Fruit fly (Drosophila melanogaster): ENCODE results near the gene Mi-2.

Mi-2 gene

DNA sequence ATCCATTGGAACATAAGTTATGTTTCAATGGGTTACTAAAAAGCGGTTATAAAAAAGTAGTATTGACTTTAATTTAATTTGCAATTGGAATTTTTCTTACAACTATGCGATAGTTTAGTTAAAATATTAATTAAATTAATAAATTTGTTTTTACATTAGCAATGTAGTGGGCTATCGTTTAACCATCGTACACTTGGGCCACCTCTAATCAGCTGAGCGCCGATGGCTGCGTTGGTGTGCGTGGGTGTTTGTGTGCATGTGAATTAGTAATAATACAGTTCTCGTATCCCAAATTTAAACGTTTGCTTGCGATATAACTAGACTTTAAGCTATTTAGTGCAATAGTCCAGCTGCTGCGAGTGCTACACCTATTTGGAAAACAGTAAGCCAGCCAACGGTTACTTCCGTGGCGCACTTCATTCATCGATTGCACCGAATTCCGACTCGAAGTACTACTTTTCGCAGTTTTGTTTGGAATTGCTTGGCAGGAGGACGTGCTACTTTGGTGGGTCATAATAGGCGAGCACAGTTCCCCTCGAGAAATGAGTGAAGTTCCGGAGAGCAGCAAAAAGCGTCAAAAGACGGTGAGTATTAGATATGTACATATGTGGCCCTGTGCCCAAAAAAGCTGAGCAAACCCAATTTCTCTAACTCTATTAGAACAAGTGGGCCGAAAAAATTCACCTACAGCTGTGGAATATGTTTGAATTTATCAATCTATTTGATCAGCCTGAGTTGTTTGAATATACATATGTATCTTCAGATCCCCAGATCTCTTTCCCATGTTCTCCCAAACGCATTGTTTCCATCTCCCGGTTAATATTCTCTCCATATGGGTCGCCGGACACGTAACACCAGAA lies 64.7 kb downstream of the Mi-2 start, which contains the start of gene Papss:
Gene Papss, plus strand, starts transcription at position 247 of the 860 bp plus-strand sequence.
- TF ChIP-seq luna (GFP tag; optimal IDR thresholded peaks at IDR 0.05) (no peak), lov (optimal IDR thresholded peaks at IDR 0.05) (no peak), lov (GFP tag; IDR thresholded peaks at IDR 0.05) (no peak), sc (optimal IDR thresholded peaks at IDR 0.05) (no peak), sc (GFP tag; optimal IDR thresholded peaks at IDR 0.05) (no peak), cas (GFP tag; IDR thresholded peaks at IDR 0.05) (no peak), onecut (GFP tag; IDR thresholded peaks at IDR 0.05) (peak; percentile 5; the same call in 1 of the 2 replicates), gsb-n (tag; optimal IDR thresholded peaks at IDR 0.05) (no peak), gcm (GFP tag; optimal IDR thresholded peaks at IDR 0.05) (no peak), CG1792 (GFP tag; optimal IDR thresholded peaks at IDR 0.05) (no peak), BtbVII (GFP tag; optimal IDR thresholded peaks at IDR 0.05) (peak; percentile 29), CG9215 (GFP tag; IDR thresholded peaks at IDR 0.05) (no peak), CG8944 (GFP tag; optimal IDR thresholded peaks at IDR 0.05) (no peak), Med (GFP tag) (peak; percentile 65), CG9797 (GFP tag; optimal IDR thresholded peaks at IDR 0.05) (no peak), grn (GFP tag; optimal IDR thresholded peaks at IDR 0.05) (no peak), fd102C (GFP tag; optimal IDR thresholded peaks at IDR 0.05) (no peak), cg (GFP tag; optimal IDR thresholded peaks at IDR 0.05) (peak; percentile 90), salm (tag; optimal IDR thresholded peaks at IDR 0.05) (no peak), CG15011 (GFP tag; optimal IDR thresholded peaks at IDR 0.05) (no peak), lab (GFP tag; optimal IDR thresholded peaks at IDR 0.05) (peak; percentile 86), Fer3 (tag; optimal IDR thresholded peaks at IDR 0.05) (no peak), CG11456 (GFP tag; IDR thresholded peaks at IDR 0.05) (no peak), CG7963 (GFP tag; IDR thresholded peaks at IDR 0.05; ENCODE audit: partially characterized antibody) (peak; percentile 71; the same call in 2 of the 3 replicates), Hr51 (GFP tag; optimal IDR thresholded peaks at IDR 0.05) (no peak), Doc3 (GFP tag; IDR thresholded peaks at IDR 0.05; ENCODE audit: partially characterized antibody) (peak; percentile 93), Dll (GFP tag; IDR thresholded peaks at IDR 0.05; ENCODE audit: partially characterized antibody) (peak; percentile 95), rib (GFP tag; IDR thresholded peaks at IDR 0.05) (no peak), CG17912 (GFP tag; optimal IDR thresholded peaks at IDR 0.05) (no peak), Atf-2 (GFP tag; optimal IDR thresholded peaks at IDR 0.05) (no peak), lbe (GFP tag; optimal IDR thresholded peaks at IDR 0.05) (no peak), CG14014 (GFP tag; IDR thresholded peaks at IDR 0.05) (no peak; the same call in 1 of the 2 replicates), sug (tag; optimal IDR thresholded peaks at IDR 0.05) (no peak), CG6654 (GFP tag; optimal IDR thresholded peaks at IDR 0.05) (no peak), fru (optimal IDR thresholded peaks at IDR 0.05) (no peak), Side (GFP tag; optimal IDR thresholded peaks at IDR 0.05) (no peak), CG1233 (GFP tag; optimal IDR thresholded peaks at IDR 0.05) (peak; percentile 52), CG2202 (tag; optimal IDR thresholded peaks at IDR 0.05) (peak; percentile 13), nau (GFP tag; optimal IDR thresholded peaks at IDR 0.05) (no peak), chif (GFP tag; optimal IDR thresholded peaks at IDR 0.05) (no peak), CG18599 (GFP tag; optimal IDR thresholded peaks at IDR 0.05) (peak; percentile 87), sens-2 (GFP tag; IDR thresholded peaks at IDR 0.05) (0 out of 2 replicates have a peak, but pooled peaks have one; percentile 39), tup (GFP tag; optimal IDR thresholded peaks at IDR 0.05) (no peak), fd96Cb (tag; optimal IDR thresholded peaks at IDR 0.05) (peak; percentile 5), B-H1 (GFP tag; IDR thresholded peaks at IDR 0.05) (no peak), Hand (GFP tag; optimal IDR thresholded peaks at IDR 0.05) (peak; percentile 23), CG32532 (GFP tag; IDR thresholded peaks at IDR 0.05) (peak; percentile 56), Doc2 (GFP tag; IDR thresholded peaks at IDR 0.05) (no peak), Hmx (GFP tag; optimal IDR thresholded peaks at IDR 0.05) (no peak), Xrp1 (GFP tag; IDR thresholded peaks at IDR 0.05) (peak; percentile 58)

All from whole organism, embryonic.